Worm (Caenorhabditis elegans): ENCODE data around the gene T03F6.6.
A peak's percentile ranks its signal among the peaks of the same experiment; 100 is the strongest.
"Not testable (repeated sequence)": the region's sequence is repeated elsewhere in the genome, so short reads cannot be mapped to it uniquely, and the experiment has no call there.

Gene T03F6.6

ce11 chrIII:13401673-13402258 is 21.7 kb upstream of the T03F6.6 start, which contains the start of the genes srlf-9 and srlf-10:
Gene srlf-9, minus strand, starts transcription at chrIII:13401773.
Gene srlf-10, plus strand, starts transcription at chrIII:13402208.
- TF ChIP-seq pha-4 (tag; optimal IDR thresholded peaks at IDR 0.05); nhr-28 (tag; optimal IDR thresholded peaks at IDR 0.05); tbx-8 (GFP tag; optimal IDR thresholded peaks at IDR 0.05): not testable (repeated sequence)

ce11 chrIII:13395262-13395661 is 15.2 kb upstream of the T03F6.6 start, which contains the start of gene F11F1.1:
Gene F11F1.1, plus strand, starts transcription at chrIII:13395562.
- no peak for TF ChIP-seq lsy-2 (tag; optimal IDR thresholded peaks at IDR 0.05)
- TF ChIP-seq nhr-2 (tag; optimal IDR thresholded peaks at IDR 0.05), result no peak
- no peak for TF ChIP-seq lin-32 (GFP tag; optimal IDR thresholded peaks at IDR 0.05)
- no peak for TF ChIP-seq nhr-28 (tag; optimal IDR thresholded peaks at IDR 0.05)
- no peak for TF ChIP-seq mab-5 (tag; optimal IDR thresholded peaks at IDR 0.05)
- no peak for TF ChIP-seq ceh-39 (tag; optimal IDR thresholded peaks at IDR 0.05)
- TF ChIP-seq bed-3 (GFP tag; optimal IDR thresholded peaks at IDR 0.05), result no peak
- no peak for TF ChIP-seq elt-3 (tag; optimal IDR thresholded peaks at IDR 0.05)
- no peak for TF ChIP-seq unc-39 (tag; optimal IDR thresholded peaks at IDR 0.05)
- TF ChIP-seq tbx-8 (GFP tag; optimal IDR thresholded peaks at IDR 0.05), result no peak
- TF ChIP-seq mep-1 (tag; optimal IDR thresholded peaks at IDR 0.05), result no peak
- no peak for TF ChIP-seq flh-1 (GFP tag; optimal IDR thresholded peaks at IDR 0.05)
- TF ChIP-seq lin-13 (tag; optimal IDR thresholded peaks at IDR 0.05), result no peak

- TF ChIP-seq M03D4.4 (tag; optimal IDR thresholded peaks at IDR 0.05) (no peak), nhr-12 (tag; optimal IDR thresholded peaks at IDR 0.05) (no peak), nhr-237 (tag; optimal IDR thresholded peaks at IDR 0.05) (no peak), bed-3 (GFP tag; optimal IDR thresholded peaks at IDR 0.05) (no peak), nhr-28 (tag; optimal IDR thresholded peaks at IDR 0.05) (no peak), lin-13 (tag; optimal IDR thresholded peaks at IDR 0.05) (no peak), unc-62 (GFP tag; optimal IDR thresholded peaks at IDR 0.05) (no peak), tbx-8 (GFP tag; optimal IDR thresholded peaks at IDR 0.05) (no peak), ces-1 (GFP tag; optimal IDR thresholded peaks at IDR 0.05) (no peak), ceh-43 (GFP tag; optimal IDR thresholded peaks at IDR 0.05) (no peak), ztf-11 (tag; optimal IDR thresholded peaks at IDR 0.05) (no peak), zip-8 (tag; optimal IDR thresholded peaks at IDR 0.05) (no peak), unc-120 (tag; optimal IDR thresholded peaks at IDR 0.05; ENCODE audit: poor library complexity, severe bottlenecking) (no peak), ham-2 (GFP tag; optimal IDR thresholded peaks at IDR 0.05) (no peak), lin-32 (GFP tag; optimal IDR thresholded peaks at IDR 0.05) (no peak), cnd-1 (tag; optimal IDR thresholded peaks at IDR 0.05) (no peak), mep-1 (tag; optimal IDR thresholded peaks at IDR 0.05) (no peak), ceh-39 (tag; optimal IDR thresholded peaks at IDR 0.05) (no peak), pha-4 (tag; optimal IDR thresholded peaks at IDR 0.05) (no peak)
Measured at ce11 chrIII:13393647-13394046, 13.6 kb upstream of the T03F6.6 start, which contains the start of gene qdpr-1. Gene qdpr-1, plus strand, starts transcription at chrIII:13393910.

ce11 chrIII:13393239-13393638 is 13.1 kb upstream of the T03F6.6 start, which contains the start of gene dnj-17:
Gene dnj-17, minus strand, starts transcription at chrIII:13393339.
- TF ChIP-seq ztf-11 (tag; optimal IDR thresholded peaks at IDR 0.05), result no peak
- peak; percentile 13 for TF ChIP-seq ces-1 (GFP tag; optimal IDR thresholded peaks at IDR 0.05)

- TF ChIP-seq zip-8 (tag; optimal IDR thresholded peaks at IDR 0.05), result no peak
- no peak for TF ChIP-seq ztf-11 (tag; optimal IDR thresholded peaks at IDR 0.05)
- no peak for TF ChIP-seq unc-62 (GFP tag; optimal IDR thresholded peaks at IDR 0.05)
- no peak for TF ChIP-seq nhr-28 (tag; optimal IDR thresholded peaks at IDR 0.05)
- TF ChIP-seq ham-2 (GFP tag; optimal IDR thresholded peaks at IDR 0.05), result no peak
- TF ChIP-seq bed-3 (GFP tag; optimal IDR thresholded peaks at IDR 0.05), result no peak
- no peak for TF ChIP-seq nhr-12 (tag; optimal IDR thresholded peaks at IDR 0.05)
- TF ChIP-seq ceh-43 (GFP tag; optimal IDR thresholded peaks at IDR 0.05), result no peak
- no peak for TF ChIP-seq pha-4 (tag; optimal IDR thresholded peaks at IDR 0.05)
- no peak for TF ChIP-seq lin-13 (tag; optimal IDR thresholded peaks at IDR 0.05)
- TF ChIP-seq nhr-237 (tag; optimal IDR thresholded peaks at IDR 0.05), result no peak
- no peak for TF ChIP-seq elt-1 (tag; optimal IDR thresholded peaks at IDR 0.05; ENCODE audit: borderline replicate concordance, insufficient read depth)
- TF ChIP-seq mls-2 (tag; optimal IDR thresholded peaks at IDR 0.05), result no peak
- TF ChIP-seq ceh-83 (GFP tag; optimal IDR thresholded peaks at IDR 0.05), result no peak
- no peak for TF ChIP-seq cnd-1 (tag; optimal IDR thresholded peaks at IDR 0.05)
- no peak for TF ChIP-seq snpc-4 (tag; optimal IDR thresholded peaks at IDR 0.05)
- TF ChIP-seq blmp-1 (tag; optimal IDR thresholded peaks at IDR 0.05), result no peak
- TF ChIP-seq mep-1 (tag; optimal IDR thresholded peaks at IDR 0.05), result no peak
- no peak for TF ChIP-seq unc-39 (tag; optimal IDR thresholded peaks at IDR 0.05)
Measured at ce11 chrIII:13390789-13391188, 10.7 kb upstream of the T03F6.6 start.

Measured in whole organism, mixed stage, embryonic.